Worm (Caenorhabditis elegans) whole organism, L3 larva: Measurements from ENCODE around the gene cyp-33E2.

Experiments used
- ama-1 ChIP-seq: fragments of 150-350 bp; optimal IDR thresholded peaks from 2 replicates; lab custom pipeline; 2018
- egl-27 ChIP-seq: sonication (generic microtip); optimal IDR thresholded peaks from 4 replicates; lab custom pipeline; 2017; ENCODE audit warnings: missing biosample characterization, missing genetic modification reagents, missing genetic modification characterization
- elt-2 ChIP-seq: sonication (generic microtip); optimal IDR thresholded peaks from 2 replicates; lab custom pipeline; 2016; ENCODE audit warnings: missing genetic modification reagents, mild to moderate bottlenecking, missing genetic modification characterization, missing compliant biosample characterization
- elt-3 ChIP-seq, 3 experiments: fragments of 150-350 bp in 1 of 3; sonication (generic microtip) in 2 of 3; optimal IDR thresholded peaks; 2 replicates in 2 of 3; 4 replicates in 1 of 3; lab custom pipeline; 2014 to 2017; ENCODE audit warnings: missing biosample characterization in 3 of 3, missing genetic modification characterization in 3 of 3
- jun-1 ChIP-seq: fragments of 150-350 bp; optimal IDR thresholded peaks from 2 replicates; lab custom pipeline; 2014; ENCODE audit warnings: missing biosample characterization, missing genetic modification reagents, missing genetic modification characterization
- skn-1 ChIP-seq: fragments of 150-350 bp; optimal IDR thresholded peaks from 2 replicates; lab custom pipeline; 2014; ENCODE audit warnings: missing biosample characterization, missing genetic modification characterization
- snpc-4 ChIP-seq: fragments of 150-350 bp; optimal IDR thresholded peaks from 2 replicates; lab custom pipeline; 2014; ENCODE audit warnings: missing biosample characterization, missing genetic modification characterization
- ztf-11 ChIP-seq: fragments of 150-350 bp; optimal IDR thresholded peaks from 2 replicates; lab custom pipeline; 2014; ENCODE audit warnings: missing biosample characterization, missing genetic modification characterization

- TF ChIP-seq elt-2, result no peak
- no peak for TF ChIP-seq ama-1 (lab: Kevin White, UChicago)
- no peak for TF ChIP-seq snpc-4
- no peak for TF ChIP-seq skn-1 (tag; lab: Kevin White, UChicago)
- no peak for TF ChIP-seq jun-1 (tag; lab: Kevin White, UChicago)
- no peak for TF ChIP-seq ztf-11 (tag; lab: Kevin White, UChicago)
- TF ChIP-seq elt-3 (tag; optimal IDR thresholded peaks at IDR 0.05; lab: Kevin White, UChicago), result no peak
- no peak for TF ChIP-seq egl-27 (tag; lab: Kevin White, UChicago)
Observed at ce11 chrIV:8608934-8609333, 3.2 kb upstream of the cyp-33E2 start, which contains the start of gene F42A9.6.
